Worm (Caenorhabditis elegans): Measurements from ENCODE around the gene Y57G11C.1142.
A peak's percentile ranks its signal among the peaks of the same experiment; 100 is the strongest.

Y57G11C.1142 gene

DNA sequence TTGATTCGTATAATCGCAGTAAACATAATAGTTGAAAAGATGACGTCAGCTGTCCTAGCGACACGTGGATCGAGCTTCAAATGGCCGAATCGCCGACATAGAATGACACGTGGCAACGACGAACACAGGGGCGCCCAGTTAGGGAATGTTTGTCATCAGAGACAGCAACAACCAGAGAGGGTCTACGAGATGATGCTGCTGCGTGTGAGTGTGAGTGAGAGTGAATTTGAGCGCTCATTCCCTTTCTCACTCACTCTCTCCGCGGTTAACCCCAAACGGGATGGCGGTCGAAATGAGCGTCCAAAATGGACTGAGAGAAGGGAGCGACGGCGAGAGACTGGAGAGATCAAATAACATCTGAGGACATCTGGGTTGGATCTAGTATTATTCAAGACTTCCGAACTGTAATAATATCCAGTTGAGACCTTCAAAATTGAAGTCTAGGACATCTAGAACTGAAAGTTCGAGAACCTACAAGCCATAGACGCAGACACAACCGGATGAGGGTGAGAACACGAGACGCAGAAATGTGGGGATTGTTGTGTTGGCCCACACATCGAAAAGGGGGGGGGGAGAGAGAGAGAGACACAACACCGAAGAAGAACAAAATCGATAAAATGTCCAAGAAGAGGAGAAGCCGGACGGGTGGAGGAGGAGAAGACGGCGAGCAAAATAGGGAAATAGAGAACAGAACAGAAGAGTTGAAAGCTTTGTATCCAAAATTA, 8.4 kb upstream of the Y57G11C.1142 start (continued):
- TF ChIP-seq ztf-22 (GFP tag; optimal IDR thresholded peaks at IDR 0.05) = no peak
- TF ChIP-seq bed-2 (GFP tag; IDR thresholded peaks at IDR 0.05) = no peak
- no peak for TF ChIP-seq attf-6 (GFP tag; IDR thresholded peaks at IDR 0.05)
- TF ChIP-seq nhr-179 (tag; optimal IDR thresholded peaks at IDR 0.05) = no peak
- TF ChIP-seq mel-28 (tag; optimal IDR thresholded peaks at IDR 0.05; ENCODE audit: borderline replicate concordance) = no peak
- TF ChIP-seq lsl-1 (GFP tag; optimal IDR thresholded peaks at IDR 0.05) = no peak
- TF ChIP-seq hmg-20 (GFP tag; IDR thresholded peaks at IDR 0.05) = no peak
- TF ChIP-seq tbp1 (GFP tag; optimal IDR thresholded peaks at IDR 0.05) = no peak
- TF ChIP-seq Y79H2A.3 (GFP tag; conservative IDR thresholded peaks at IDR 0.05) = no peak
- TF ChIP-seq cebp-2 (GFP tag; IDR thresholded peaks at IDR 0.05) = no peak
- TF ChIP-seq nfya-2 (GFP tag; IDR thresholded peaks at IDR 0.05) = no peak
- TF ChIP-seq madf-10 (tag; optimal IDR thresholded peaks at IDR 0.05) = no peak
- TF ChIP-seq bed-1 (GFP tag; IDR thresholded peaks at IDR 0.05) = no peak
- no peak for TF ChIP-seq chd-7 (tag; optimal IDR thresholded peaks at IDR 0.05)
- TF ChIP-seq K11D2.4 (GFP tag; IDR thresholded peaks at IDR 0.05) = 0 out of 2 replicates have a peak, but pooled peaks have one; percentile 12
- TF ChIP-seq madf-3 (GFP tag; IDR thresholded peaks at IDR 0.05) = no peak
- no peak for TF ChIP-seq snpc-1.3 (tag; optimal IDR thresholded peaks at IDR 0.05; ENCODE audit: insufficient read depth)
- TF ChIP-seq lin-26 (GFP tag; IDR thresholded peaks at IDR 0.05) = no peak
- no peak for TF ChIP-seq mes-4 (tag; optimal IDR thresholded peaks at IDR 0.05)
- no peak for TF ChIP-seq somi-1 (GFP tag; optimal IDR thresholded peaks at IDR 0.05)
- TF ChIP-seq lsy-27 (tag; optimal IDR thresholded peaks at IDR 0.05; ENCODE audit: borderline replicate concordance, insufficient read depth) = no peak
- TF ChIP-seq snpc-4 (GFP tag; optimal IDR thresholded peaks at IDR 0.05) = peak; percentile 15
- peak in 1 of 4 experiments; percentile 3 for TF ChIP-seq snpc-4 (tag; optimal IDR thresholded peaks at IDR 0.05)
- 0 out of 2 replicates have a peak, but pooled peaks have one; percentile 10 for TF ChIP-seq egrh-3 (GFP tag; IDR thresholded peaks at IDR 0.05)
- TF ChIP-seq nhr-27 (tag; optimal IDR thresholded peaks at IDR 0.05) = no peak
- TF ChIP-seq atf-7 (tag; optimal IDR thresholded peaks at IDR 0.05) = peak; percentile 17
- no peak for TF ChIP-seq Y95B8A.8 (GFP tag; IDR thresholded peaks at IDR 0.05)
- TF ChIP-seq rcor-1 (GFP tag; IDR thresholded peaks at IDR 0.05) = no peak
- 0 out of 2 replicates have a peak, but pooled peaks have one; percentile 6 for TF ChIP-seq pbrm-1 (GFP tag; IDR thresholded peaks at IDR 0.05)
- TF ChIP-seq C06A6.2 (GFP tag; conservative IDR thresholded peaks at IDR 0.05) = no peak
- no peak for TF ChIP-seq let-526 (GFP tag; IDR thresholded peaks at IDR 0.05)
- TF ChIP-seq let-607 (tag; optimal IDR thresholded peaks at IDR 0.05) = peak; percentile 75 to 88
- no peak for TF ChIP-seq athp-1 (tag; optimal IDR thresholded peaks at IDR 0.05)
- no peak for TF ChIP-seq hrde-1 (tag; optimal IDR thresholded peaks at IDR 0.05; ENCODE audit: borderline replicate concordance)
- no peak for TF ChIP-seq ZK185.1 (tag; optimal IDR thresholded peaks at IDR 0.05; ENCODE audit: poor library complexity, severe bottlenecking)
- no peak for TF ChIP-seq B0035.1 (tag; optimal IDR thresholded peaks at IDR 0.05)
- TF ChIP-seq hlh-26 (GFP tag; conservative IDR thresholded peaks at IDR 0.05) = no peak
- TF ChIP-seq ztf-25 (GFP tag; IDR thresholded peaks at IDR 0.05) = no peak
- TF ChIP-seq ceh-91 (GFP tag; IDR thresholded peaks at IDR 0.05) = no peak
- no peak for TF ChIP-seq aptf-3 (GFP tag; IDR thresholded peaks at IDR 0.05)
- TF ChIP-seq die-1 (tag; optimal IDR thresholded peaks at IDR 0.05) = no peak
- TF ChIP-seq ekl-4 (GFP tag; IDR thresholded peaks at IDR 0.05) = no peak
- no peak for TF ChIP-seq sdz-38 (tag; optimal IDR thresholded peaks at IDR 0.05)
- 0 out of 2 replicates have a peak, but pooled peaks have one; percentile 23 for TF ChIP-seq attf-3 (GFP tag; conservative IDR thresholded peaks at IDR 0.05)
- no peak for TF ChIP-seq nhr-120 (GFP tag; IDR thresholded peaks at IDR 0.05)
- no peak; the same call in 1 of the 2 replicates for TF ChIP-seq mcd-1 (GFP tag; IDR thresholded peaks at IDR 0.05)
- no peak for TF ChIP-seq F52B5.7 (tag; optimal IDR thresholded peaks at IDR 0.05)
